Fruit fly (Drosophila melanogaster) whole organism, embryonic: Measurements from ENCODE around the gene CG31515.

Experiments
- B-H1 ChIP-seq: fragments of 200-800 bp; sonication (Bioruptor generic); IDR thresholded peaks from 3 replicates; pipeline ENCODE4 v1.3.6; 2022; ENCODE audit warnings: missing biosample characterization, missing genetic modification characterization
- Bteb2 ChIP-seq: fragments of 200-800 bp; sonication (Bioruptor generic); optimal IDR thresholded peaks from 2 replicates; lab custom pipeline; 2016; ENCODE audit warnings: missing biosample characterization, missing genetic modification characterization
- CG10366 ChIP-seq: fragments of 200-800 bp; sonication (Bioruptor generic); IDR thresholded peaks from 2 replicates; pipeline ENCODE4 v1.3.6; 2022; ENCODE audit warnings: missing biosample characterization, missing genetic modification characterization
- CG13894 ChIP-seq: fragments of 200-800 bp; sonication (Bioruptor generic); optimal IDR thresholded peaks from 3 replicates; lab custom pipeline; 2018; ENCODE audit warnings: missing biosample characterization, mild to moderate bottlenecking, missing genetic modification characterization, moderate library complexity
- CG17802 ChIP-seq: fragments of 200-800 bp; sonication (Bioruptor generic); optimal IDR thresholded peaks from 2 replicates; lab custom pipeline; 2018; ENCODE audit warnings: missing biosample characterization, mild to moderate bottlenecking, missing genetic modification characterization, moderate library complexity
- Chrac-16 ChIP-seq: fragments of 200-800 bp; sonication (Bioruptor generic); optimal IDR thresholded peaks from 3 replicates; lab custom pipeline; 2016; ENCODE audit warnings: missing biosample characterization, missing genetic modification characterization
- Dip2 ChIP-seq: fragments of 200-800 bp; sonication (Bioruptor generic); IDR thresholded peaks from 2 replicates; pipeline ENCODE4 v1.3.6; 2022; ENCODE audit warnings: missing biosample characterization, missing genetic modification characterization
- Doc2 ChIP-seq: fragments of 200-800 bp; sonication (Bioruptor generic); IDR thresholded peaks from 2 replicates; pipeline ENCODE4 v1.3.6; 2022; ENCODE audit warnings: missing biosample characterization, missing genetic modification characterization
- dm ChIP-seq: fragments of 200-800 bp; sonication (Bioruptor generic); optimal IDR thresholded peaks from 3 replicates; lab custom pipeline; 2016; ENCODE audit warnings: missing biosample characterization, missing genetic modification characterization
- en ChIP-seq: fragments of 200-800 bp; sonication (Bioruptor generic); optimal IDR thresholded peaks from 2 replicates; lab custom pipeline; 2016; ENCODE audit warnings: missing biosample characterization, missing genetic modification characterization
- p53 ChIP-seq: fragments of 200-800 bp; sonication (Bioruptor generic); optimal IDR thresholded peaks from 2 replicates; lab custom pipeline; 2016; ENCODE audit warnings: missing biosample characterization, missing genetic modification characterization
- seq ChIP-seq: fragments of 200-800 bp; sonication (Bioruptor generic); IDR thresholded peaks from 2 replicates; pipeline ENCODE4 v1.3.6; 2022; ENCODE audit warnings: missing biosample characterization, missing genetic modification characterization

DNA sequence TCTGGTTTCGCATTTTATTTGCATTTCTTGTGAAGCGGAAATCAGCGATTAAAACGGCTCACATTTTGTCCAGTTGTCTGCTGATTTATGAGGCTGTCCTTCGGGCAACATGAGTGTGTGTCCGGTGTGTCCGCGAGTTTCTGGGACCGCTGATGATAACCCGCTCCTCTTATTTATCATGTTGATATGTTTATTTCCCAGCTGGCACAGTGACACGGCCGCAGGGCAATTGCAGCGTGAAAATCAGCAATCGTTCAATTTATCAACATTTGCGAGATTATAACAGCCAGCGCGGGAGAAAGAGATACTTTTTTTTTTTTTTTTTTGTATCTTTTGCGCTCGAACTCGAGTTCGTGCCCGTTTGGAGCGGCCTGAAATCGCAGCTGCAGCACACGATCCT is 28.3 kb downstream of the CG31515 start:
- TF ChIP-seq CG10366 (GFP tag; lab: Robert Waterston, UW) = no peak
- TF ChIP-seq Bteb2 (GFP tag; lab: Kevin White, UChicago) = no peak
- TF ChIP-seq CG13894 = no peak
- no peak for TF ChIP-seq B-H1 (GFP tag; lab: Robert Waterston, UW)
- TF ChIP-seq seq (GFP tag; lab: Robert Waterston, UW) = no peak
- TF ChIP-seq Dip2 (GFP tag; lab: Robert Waterston, UW) = no peak
- no peak for TF ChIP-seq Doc2 (GFP tag; lab: Robert Waterston, UW)
- no peak for TF ChIP-seq dm
- no peak for TF ChIP-seq p53 (GFP tag; lab: Kevin White, UChicago)
- TF ChIP-seq en (GFP tag; lab: Kevin White, UChicago) = no peak
- no peak for TF ChIP-seq Chrac-16 (GFP tag; lab: Kevin White, UChicago)
- no peak for TF ChIP-seq CG17802 (tag; lab: Kevin White, UChicago)
